Worm (Caenorhabditis elegans): ENCODE results near the gene ceh-30.

ce11 chrX:3034203-3034602 lies 29.2 kb upstream of the ceh-30 start, which contains the start of gene M02F4.2:
- TF ChIP-seq fos-1 (tag; optimal IDR thresholded peaks at IDR 0.05) (no peak), skn-1 (tag; optimal IDR thresholded peaks at IDR 0.05) (no peak), nhr-76 (tag; optimal IDR thresholded peaks at IDR 0.05) (no peak), tbx-2 (tag; optimal IDR thresholded peaks at IDR 0.05) (no peak), ama-1 (optimal IDR thresholded peaks at IDR 0.05) (no peak), elt-2 (tag; optimal IDR thresholded peaks at IDR 0.05) (no peak), ztf-4 (tag; optimal IDR thresholded peaks at IDR 0.05) (no peak), lin-39 (tag; optimal IDR thresholded peaks at IDR 0.05) (no peak), snpc-4 (tag; optimal IDR thresholded peaks at IDR 0.05) (no peak), hpl-2 (GFP tag; optimal IDR thresholded peaks at IDR 0.05) (no peak), zip-4 (GFP tag; optimal IDR thresholded peaks at IDR 0.05) (no peak), aly-2 (tag; optimal IDR thresholded peaks at IDR 0.05) (no peak), nhr-237 (tag; optimal IDR thresholded peaks at IDR 0.05) (no peak), pag-3 (tag; optimal IDR thresholded peaks at IDR 0.05; ENCODE audit: borderline replicate concordance, insufficient read depth) (no peak)
